Fruit fly (Drosophila melanogaster) whole organism, prepupa: ENCODE measurements around the gene Ssdp.

ENCODE experiments used
- Blimp-1 ChIP-seq: fragments of 200-800 bp; sonication (Bioruptor generic); optimal IDR thresholded peaks from 3 replicates; lab custom pipeline; 2017; ENCODE audit warnings: missing biosample characterization, missing genetic modification characterization, mild to moderate bottlenecking, moderate library complexity, missing genetic modification reagents
- CG10631 ChIP-seq: fragments of 200-800 bp; sonication (Bioruptor generic); optimal IDR thresholded peaks from 2 replicates; lab custom pipeline; 2016; ENCODE audit warnings: missing biosample characterization, missing genetic modification characterization
- CG10669 ChIP-seq: fragments of 200-800 bp; sonication (Bioruptor generic); optimal IDR thresholded peaks from 3 replicates; lab custom pipeline; 2018; ENCODE audit warnings: missing biosample characterization, mild to moderate bottlenecking, missing genetic modification characterization, moderate library complexity
- CG11294 ChIP-seq: fragments of 200-800 bp; sonication (Bioruptor generic); IDR thresholded peaks from 2 replicates; pipeline ENCODE4 v1.3.6; 2022; ENCODE audit warnings: missing biosample characterization, missing genetic modification characterization
- CG11762 ChIP-seq: fragments of 200-800 bp; sonication (Bioruptor generic); optimal IDR thresholded peaks from 3 replicates; lab custom pipeline; 2016; ENCODE audit warnings: missing biosample characterization, missing genetic modification characterization; ENCODE audit not compliant: insufficient read depth
- CG11902 ChIP-seq: fragments of 200-800 bp; sonication (Bioruptor generic); optimal IDR thresholded peaks from 3 replicates; lab custom pipeline; 2016; ENCODE audit warnings: missing biosample characterization, missing genetic modification characterization
- CG1621 ChIP-seq: fragments of 200-800 bp; sonication (Bioruptor generic); optimal IDR thresholded peaks from 3 replicates; lab custom pipeline; 2018; ENCODE audit warnings: missing biosample characterization, mild to moderate bottlenecking, missing genetic modification characterization
- CG16779 ChIP-seq: fragments of 200-800 bp; sonication (Bioruptor generic); optimal IDR thresholded peaks from 3 replicates; lab custom pipeline; 2017; ENCODE audit warnings: missing biosample characterization, mild to moderate bottlenecking, missing genetic modification characterization
- CG3032 ChIP-seq: fragments of 200-800 bp; optimal IDR thresholded peaks from 2 replicates; lab custom pipeline; 2019; ENCODE audit warnings: missing biosample characterization, mild to moderate bottlenecking, missing genetic modification characterization, moderate library complexity
- CG31627 ChIP-seq: fragments of 200-800 bp; sonication (Bioruptor generic); optimal IDR thresholded peaks from 3 replicates; lab custom pipeline; 2016; ENCODE audit warnings: missing biosample characterization, missing genetic modification characterization
- CG34406 ChIP-seq: fragments of 200-800 bp; sonication (Bioruptor generic); optimal IDR thresholded peaks from 3 replicates; lab custom pipeline; 2016; ENCODE audit warnings: missing biosample characterization, missing genetic modification characterization
- CG3919 ChIP-seq: fragments of 200-800 bp; sonication (Bioruptor generic); optimal IDR thresholded peaks from 3 replicates; lab custom pipeline; 2016; ENCODE audit warnings: missing biosample characterization, missing genetic modification characterization
- CG6276 ChIP-seq: fragments of 200-800 bp; sonication (Bioruptor generic); optimal IDR thresholded peaks from 2 replicates; lab custom pipeline; 2017; ENCODE audit warnings: missing biosample characterization, mild to moderate bottlenecking, missing genetic modification characterization
- CG6792 ChIP-seq: fragments of 200-800 bp; sonication (Bioruptor generic); optimal IDR thresholded peaks from 3 replicates; lab custom pipeline; 2016; ENCODE audit warnings: missing biosample characterization, missing genetic modification characterization
- CG6808 ChIP-seq: fragments of 200-800 bp; sonication (Bioruptor generic); optimal IDR thresholded peaks from 3 replicates; lab custom pipeline; 2017; ENCODE audit warnings: missing biosample characterization, missing genetic modification characterization, mild to moderate bottlenecking, moderate library complexity, missing genetic modification reagents
- CG7368 ChIP-seq: fragments of 200-800 bp; sonication (Bioruptor generic); optimal IDR thresholded peaks from 3 replicates; lab custom pipeline; 2016; ENCODE audit warnings: missing biosample characterization, missing genetic modification characterization
- CG8119 ChIP-seq: fragments of 200-800 bp; sonication (Bioruptor generic); IDR thresholded peaks from 3 replicates; pipeline ENCODE4 v1.3.6; 2022; ENCODE audit warnings: missing biosample characterization, missing genetic modification characterization
- CG8319 ChIP-seq: fragments of 200-800 bp; sonication (Bioruptor generic); optimal IDR thresholded peaks from 3 replicates; lab custom pipeline; 2016; ENCODE audit warnings: missing biosample characterization, missing genetic modification characterization
- CG8632 ChIP-seq: fragments of 200-800 bp; sonication (Bioruptor generic); optimal IDR thresholded peaks from 3 replicates; lab custom pipeline; 2016; ENCODE audit warnings: missing biosample characterization, missing genetic modification characterization
- CG9139 ChIP-seq: fragments of 200-800 bp; sonication (Bioruptor generic); optimal IDR thresholded peaks from 3 replicates; lab custom pipeline; 2017; ENCODE audit warnings: missing biosample characterization, mild to moderate bottlenecking, missing genetic modification characterization
- Eip75B ChIP-seq: fragments of 200-800 bp; sonication (Bioruptor generic); optimal IDR thresholded peaks from 3 replicates; lab custom pipeline; 2016; ENCODE audit warnings: missing biosample characterization, missing genetic modification characterization
- Eip78C ChIP-seq: fragments of 200-800 bp; sonication (Bioruptor generic); peaks from one replicate; lab custom pipeline; 2016; ENCODE audit warnings: missing biosample characterization, missing genetic modification characterization
- Eip93F ChIP-seq: fragments of 200-800 bp; sonication (Bioruptor generic); optimal IDR thresholded peaks from 2 replicates; lab custom pipeline; 2016; ENCODE audit warnings: missing biosample characterization, mild to moderate bottlenecking, missing genetic modification characterization
- Ets21C ChIP-seq: fragments of 200-800 bp; sonication (Bioruptor generic); optimal IDR thresholded peaks from 3 replicates; lab custom pipeline; 2016; ENCODE audit warnings: missing biosample characterization, missing genetic modification characterization
- Gug ChIP-seq: fragments of 200-800 bp; sonication (Bioruptor generic); IDR thresholded peaks from 2 replicates; pipeline ENCODE4 v1.3.6; 2022; ENCODE audit warnings: missing biosample characterization, missing genetic modification characterization
- Hr38 ChIP-seq: sonication (Bioruptor generic); optimal IDR thresholded peaks from 2 replicates; lab custom pipeline; 2016; ENCODE audit warnings: missing biosample characterization, missing genetic modification characterization
- Lpt ChIP-seq: fragments of 200-800 bp; sonication (Bioruptor generic); optimal IDR thresholded peaks from 3 replicates; lab custom pipeline; 2016; ENCODE audit warnings: missing biosample characterization, missing genetic modification characterization
- Met ChIP-seq: fragments of 200-800 bp; sonication (Bioruptor generic); optimal IDR thresholded peaks from 3 replicates; lab custom pipeline; 2016; ENCODE audit warnings: missing biosample characterization, missing genetic modification characterization
- OdsH ChIP-seq: fragments of 200-800 bp; sonication (Bioruptor generic); optimal IDR thresholded peaks from 3 replicates; lab custom pipeline; 2016; ENCODE audit warnings: missing biosample characterization, missing genetic modification characterization
- Sox102F ChIP-seq: fragments of 200-800 bp; sonication (Bioruptor generic); optimal IDR thresholded peaks from 2 replicates; lab custom pipeline; 2016; ENCODE audit warnings: missing biosample characterization, mild to moderate bottlenecking, missing genetic modification characterization
- Sox15 ChIP-seq: fragments of 200-800 bp; sonication (Bioruptor generic); optimal IDR thresholded peaks from 3 replicates; lab custom pipeline; 2016; ENCODE audit warnings: missing biosample characterization, missing genetic modification characterization
- achi ChIP-seq: fragments of 200-800 bp; sonication (Bioruptor generic); optimal IDR thresholded peaks from 3 replicates; lab custom pipeline; 2016; ENCODE audit warnings: missing biosample characterization, missing genetic modification characterization
- acj6 ChIP-seq: fragments of 200-800 bp; sonication (Bioruptor generic); optimal IDR thresholded peaks from 3 replicates; lab custom pipeline; 2016; ENCODE audit warnings: missing biosample characterization, missing genetic modification characterization
- cyc ChIP-seq: fragments of 200-800 bp; sonication (Bioruptor generic); optimal IDR thresholded peaks from 3 replicates; lab custom pipeline; 2016; ENCODE audit warnings: missing biosample characterization, missing genetic modification characterization
- dac ChIP-seq: fragments of 200-800 bp; sonication (Bioruptor generic); optimal IDR thresholded peaks from 2 replicates; lab custom pipeline; 2017; ENCODE audit warnings: missing biosample characterization, mild to moderate bottlenecking, missing genetic modification characterization
- dsx ChIP-seq: fragments of 200-800 bp; optimal IDR thresholded peaks from 3 replicates; lab custom pipeline; 2019; ENCODE audit warnings: missing biosample characterization, mild to moderate bottlenecking, missing genetic modification characterization, moderate library complexity; ENCODE audit not compliant: poor library complexity, severe bottlenecking
- eg ChIP-seq: fragments of 200-800 bp; sonication (Bioruptor generic); IDR thresholded peaks from 3 replicates; pipeline ENCODE4 v1.3.6; 2022; ENCODE audit warnings: missing biosample characterization, missing genetic modification characterization
- esn ChIP-seq: fragments of 200-800 bp; sonication (Bioruptor generic); optimal IDR thresholded peaks from 2 replicates; lab custom pipeline; 2016; ENCODE audit warnings: missing biosample characterization, mild to moderate bottlenecking, missing genetic modification characterization, moderate library complexity
- fd59A ChIP-seq: fragments of 200-800 bp; sonication (Bioruptor generic); optimal IDR thresholded peaks from 2 replicates; lab custom pipeline; 2017; ENCODE audit warnings: missing biosample characterization, mild to moderate bottlenecking, missing genetic modification characterization, missing genetic modification reagents
- fd85E ChIP-seq: fragments of 200-800 bp; sonication (Bioruptor generic); optimal IDR thresholded peaks from 3 replicates; lab custom pipeline; 2016; ENCODE audit warnings: missing biosample characterization, missing genetic modification characterization
- fkh ChIP-seq: fragments of 200-800 bp; sonication (Bioruptor generic); optimal IDR thresholded peaks from 3 replicates; lab custom pipeline; 2017; ENCODE audit warnings: missing biosample characterization, mild to moderate bottlenecking, missing genetic modification characterization, moderate library complexity
- net ChIP-seq: fragments of 200-800 bp; sonication (Bioruptor generic); optimal IDR thresholded peaks from 3 replicates; lab custom pipeline; 2016; ENCODE audit warnings: missing biosample characterization, missing genetic modification characterization
- pdm3 ChIP-seq: fragments of 200-800 bp; sonication (Bioruptor generic); optimal IDR thresholded peaks from 3 replicates; lab custom pipeline; 2016; ENCODE audit warnings: missing biosample characterization, missing genetic modification characterization
- salr ChIP-seq, 2 experiments: fragments of 200-800 bp; sonication (Bioruptor generic); optimal IDR thresholded peaks; 3 replicates each; lab custom pipeline; 2016 to 2018; ENCODE audit warnings: missing biosample characterization in 2 of 2, missing genetic modification characterization in 2 of 2, mild to moderate bottlenecking in 1 of 2
- spab ChIP-seq: fragments of 200-800 bp; sonication (Bioruptor generic); optimal IDR thresholded peaks from 2 replicates; lab custom pipeline; 2017; ENCODE audit warnings: missing biosample characterization, mild to moderate bottlenecking, missing genetic modification characterization, missing genetic modification reagents
- ss ChIP-seq, 2 experiments: fragments of 200-800 bp; sonication (Bioruptor generic); optimal IDR thresholded peaks; 2 replicates in 1 of 2; 3 replicates in 1 of 2; lab custom pipeline; 2017 to 2018; ENCODE audit warnings: mild to moderate bottlenecking in 2 of 2, missing biosample characterization in 2 of 2, missing genetic modification characterization in 2 of 2, moderate library complexity in 1 of 2
- svp ChIP-seq: fragments of 200-800 bp; sonication (Bioruptor generic); peaks from one replicate; lab custom pipeline; 2016; ENCODE audit warnings: missing biosample characterization, missing genetic modification characterization
- topi ChIP-seq: fragments of 200-800 bp; sonication (Bioruptor generic); optimal IDR thresholded peaks from 3 replicates; lab custom pipeline; 2016; ENCODE audit warnings: missing biosample characterization, missing genetic modification characterization
- vri ChIP-seq: fragments of 200-800 bp; sonication (Bioruptor generic); optimal IDR thresholded peaks from 3 replicates; lab custom pipeline; 2016; ENCODE audit warnings: missing biosample characterization, mild to moderate bottlenecking, missing genetic modification characterization

The Ssdp gene

dm6 chr3R:18199885-18200249 is 472 bp upstream of the Ssdp start:
- TF ChIP-seq CG11762 (GFP tag; lab: Kevin White, UChicago) (no peak), dsx (GFP tag; lab: Kevin White, UChicago) (peak; percentile 89)

- TF ChIP-seq svp (GFP tag; lab: Kevin White, UChicago), result peak; percentile 55
- TF ChIP-seq spab (GFP tag; lab: Kevin White, UChicago), result peak; percentile 41
- peak; percentile 39 for TF ChIP-seq CG6792 (GFP tag; lab: Kevin White, UChicago)
- TF ChIP-seq Blimp-1 (GFP tag; lab: Kevin White, UChicago), result no peak
- TF ChIP-seq Eip78C, result peak; percentile 72
- TF ChIP-seq topi (GFP tag; lab: Kevin White, UChicago), result peak; percentile 17
- TF ChIP-seq esn, result peak; percentile 48
- TF ChIP-seq Sox102F, result peak; percentile 56
- TF ChIP-seq CG11902 (GFP tag; lab: Kevin White, UChicago), result no peak
- TF ChIP-seq CG7368, result no peak
- TF ChIP-seq CG9139 (GFP tag; lab: Kevin White, UChicago), result peak; percentile 37
- no peak for TF ChIP-seq CG8119 (GFP tag; lab: Robert Waterston, UW)
- TF ChIP-seq fd85E, result peak; percentile 53
- no peak for TF ChIP-seq achi (GFP tag; lab: Kevin White, UChicago)
- no peak for TF ChIP-seq Hr38 (GFP tag; lab: Kevin White, UChicago)
- TF ChIP-seq cyc, result no peak
- no peak for TF ChIP-seq CG31627 (GFP tag; lab: Kevin White, UChicago)
- peak; percentile 24 to 43 for TF ChIP-seq ss (GFP tag; optimal IDR thresholded peaks at IDR 0.05; lab: Kevin White, UChicago)
- no peak for TF ChIP-seq Ets21C (GFP tag; lab: Kevin White, UChicago)
- no peak for TF ChIP-seq dac (GFP tag; lab: Kevin White, UChicago)
- TF ChIP-seq salr (GFP tag; optimal IDR thresholded peaks at IDR 0.05; lab: Kevin White, UChicago), result no peak
- no peak for TF ChIP-seq CG8319 (GFP tag; lab: Kevin White, UChicago)
- no peak for TF ChIP-seq net (GFP tag; lab: Kevin White, UChicago)
- TF ChIP-seq Sox15, result no peak
- peak; percentile 80 for TF ChIP-seq vri (GFP tag; lab: Kevin White, UChicago)
- TF ChIP-seq CG3032 (tag; lab: Kevin White, UChicago), result peak; percentile 12
- TF ChIP-seq Eip75B, result peak; percentile 40
- TF ChIP-seq dsx (GFP tag; lab: Kevin White, UChicago), result peak; percentile 57
- no peak for TF ChIP-seq Eip93F
- peak; percentile 97 for TF ChIP-seq fkh
- TF ChIP-seq eg (GFP tag; lab: Robert Waterston, UW), result no peak
- peak; percentile 50 for TF ChIP-seq CG1621
- peak; percentile 21 for TF ChIP-seq CG6808 (GFP tag; lab: Kevin White, UChicago)
- peak; percentile 45 for TF ChIP-seq CG8632 (GFP tag; lab: Kevin White, UChicago)
- TF ChIP-seq Met, result peak; percentile 44
- TF ChIP-seq fd59A, result no peak
- no peak for TF ChIP-seq Lpt
- TF ChIP-seq CG11762 (GFP tag; lab: Kevin White, UChicago), result peak; percentile 27
- no peak for TF ChIP-seq CG10669 (GFP tag; lab: Kevin White, UChicago)
- TF ChIP-seq Gug (GFP tag; lab: Robert Waterston, UW), result no peak
- no peak for TF ChIP-seq CG10631 (GFP tag; lab: Kevin White, UChicago)
- peak; percentile 38 for TF ChIP-seq CG16779 (tag; lab: Kevin White, UChicago)
- TF ChIP-seq CG11294 (GFP tag; lab: Robert Waterston, UW), result no peak
- TF ChIP-seq OdsH (GFP tag; lab: Kevin White, UChicago), result no peak
- TF ChIP-seq CG34406 (GFP tag; lab: Kevin White, UChicago), result peak; percentile 41
- TF ChIP-seq pdm3 (GFP tag; lab: Kevin White, UChicago), result peak; percentile 5
- no peak for TF ChIP-seq CG3919 (GFP tag; lab: Kevin White, UChicago)
- no peak for TF ChIP-seq acj6 (GFP tag; lab: Kevin White, UChicago)
- TF ChIP-seq CG6276 (GFP tag; lab: Kevin White, UChicago), result peak; percentile 96
Observed at dm6 chr3R:18198518-18199118, 777 bp downstream of the Ssdp start.
